Worm (Caenorhabditis elegans) whole organism, young adult: ENCODE measurements around the gene F14H8.5.

ENCODE experiments used
- B0019.2 ChIP-seq: fragments of 200-800 bp; sonication (Bioruptor generic); conservative IDR thresholded peaks from 2 replicates; pipeline ENCODE4 v1.3.6; 2022; ENCODE audit warnings: missing genetic modification reagents, missing genetic modification characterization, missing compliant biosample characterization
- B0336.3 ChIP-seq: fragments of 200-800 bp; sonication (Bioruptor generic); IDR thresholded peaks from 2 replicates; pipeline ENCODE4 v1.3.6; 2022; ENCODE audit warnings: missing genetic modification characterization, missing compliant biosample characterization
- C06A6.2 ChIP-seq: fragments of 200-800 bp; sonication (Bioruptor generic); conservative IDR thresholded peaks from 2 replicates; pipeline ENCODE4 v1.3.6; 2022; ENCODE audit warnings: missing genetic modification characterization, missing compliant biosample characterization
- C17E4.6 ChIP-seq: fragments of 200-800 bp; sonication (Bioruptor generic); IDR thresholded peaks from 2 replicates; pipeline ENCODE4 v1.3.6; 2022; ENCODE audit warnings: missing genetic modification reagents, missing genetic modification characterization, missing compliant biosample characterization
- F10E7.11 ChIP-seq: sonication (generic microtip); optimal IDR thresholded peaks from 2 replicates; lab custom pipeline; 2017; ENCODE audit warnings: mild to moderate bottlenecking, missing genetic modification characterization, moderate library complexity, missing compliant biosample characterization
- F49E8.2 ChIP-seq: sonication (generic microtip); optimal IDR thresholded peaks from 3 replicates; lab custom pipeline; 2017; ENCODE audit warnings: missing genetic modification characterization, mild to moderate bottlenecking, missing compliant biosample characterization, antibody characterized with exemption, moderate library complexity; ENCODE audit not compliant: insufficient read depth
- F52B5.7 ChIP-seq: sonication (generic microtip); optimal IDR thresholded peaks from 2 replicates; lab custom pipeline; 2016; ENCODE audit warnings: mild to moderate bottlenecking, missing genetic modification characterization, missing compliant biosample characterization
- Y53G8AR.9 ChIP-seq: fragments of 200-800 bp; sonication (Bioruptor generic); conservative IDR thresholded peaks from 2 replicates; pipeline ENCODE4 v1.3.6; 2022; ENCODE audit warnings: missing genetic modification reagents, missing genetic modification characterization, missing compliant biosample characterization
- Y56A3A.18 ChIP-seq: fragments of 200-800 bp; sonication (Bioruptor generic); IDR thresholded peaks from 2 replicates; pipeline ENCODE4 v1.3.6; 2022; ENCODE audit warnings: missing genetic modification reagents, missing genetic modification characterization, missing compliant biosample characterization
- ZK185.1 ChIP-seq: sonication (generic microtip); optimal IDR thresholded peaks from 2 replicates; lab custom pipeline; 2016; ENCODE audit warnings: mild to moderate bottlenecking, missing genetic modification characterization, missing compliant biosample characterization; ENCODE audit not compliant: poor library complexity, severe bottlenecking
- akir-1 ChIP-seq: fragments of 200-800 bp; sonication (Bioruptor generic); optimal IDR thresholded peaks from 2 replicates; lab custom pipeline; 2018; ENCODE audit warnings: mild to moderate bottlenecking, missing genetic modification characterization, moderate library complexity, missing compliant biosample characterization
- aptf-2 ChIP-seq: fragments of 200-800 bp; sonication (Bioruptor generic); conservative IDR thresholded peaks from 2 replicates; pipeline ENCODE4 v1.3.6; 2022; ENCODE audit warnings: missing genetic modification reagents, missing genetic modification characterization, missing compliant biosample characterization
- aptf-3 ChIP-seq: fragments of 200-800 bp; sonication (Bioruptor generic); IDR thresholded peaks from 2 replicates; pipeline ENCODE4 v1.3.6; 2022; ENCODE audit warnings: missing genetic modification characterization, missing compliant biosample characterization
- atf-7 ChIP-seq: sonication (generic microtip); optimal IDR thresholded peaks from 2 replicates; lab custom pipeline; 2017; ENCODE audit warnings: mild to moderate bottlenecking, missing genetic modification characterization, missing compliant biosample characterization
- attf-3 ChIP-seq: fragments of 200-800 bp; sonication (Bioruptor generic); conservative IDR thresholded peaks from 2 replicates; pipeline ENCODE4 v1.3.6; 2022; ENCODE audit warnings: missing genetic modification reagents, missing genetic modification characterization, missing compliant biosample characterization
- bed-1 ChIP-seq: fragments of 200-800 bp; sonication (Bioruptor generic); IDR thresholded peaks from 2 replicates; pipeline ENCODE4 v1.3.6; 2022; ENCODE audit warnings: missing genetic modification reagents, missing genetic modification characterization, missing compliant biosample characterization
- bed-2 ChIP-seq: fragments of 200-800 bp; sonication (Bioruptor generic); IDR thresholded peaks from 2 replicates; pipeline ENCODE4 v1.3.6; 2022; ENCODE audit warnings: missing genetic modification reagents, missing genetic modification characterization, missing compliant biosample characterization
- cebp-2 ChIP-seq: fragments of 200-800 bp; sonication (Bioruptor generic); IDR thresholded peaks from 2 replicates; pipeline ENCODE4 v1.3.6; 2022; ENCODE audit warnings: missing genetic modification characterization, missing compliant biosample characterization
- ceh-79 ChIP-seq: sonication (generic microtip); optimal IDR thresholded peaks from 2 replicates; lab custom pipeline; 2017; ENCODE audit warnings: mild to moderate bottlenecking, missing genetic modification characterization, missing compliant biosample characterization
- ceh-91 ChIP-seq: fragments of 200-800 bp; sonication (Bioruptor generic); IDR thresholded peaks from 2 replicates; pipeline ENCODE4 v1.3.6; 2022; ENCODE audit warnings: missing genetic modification reagents, missing genetic modification characterization, missing compliant biosample characterization
- chd-7 ChIP-seq: sonication (generic microtip); optimal IDR thresholded peaks from 2 replicates; lab custom pipeline; 2016; ENCODE audit warnings: mild to moderate bottlenecking, missing genetic modification characterization, moderate library complexity, missing compliant biosample characterization
- dox-1 ChIP-seq: fragments of 200-800 bp; sonication (Bioruptor generic); IDR thresholded peaks from 2 replicates; pipeline ENCODE4 v1.3.6; 2022; ENCODE audit warnings: missing genetic modification reagents, missing genetic modification characterization, missing compliant biosample characterization
- dpl-1 ChIP-seq: fragments of 150-350 bp; optimal IDR thresholded peaks from 2 replicates; lab custom pipeline; 2014; ENCODE audit warnings: missing biosample characterization, missing genetic modification reagents, missing genetic modification characterization
- efl-1 ChIP-seq: fragments of 150-350 bp; optimal IDR thresholded peaks from 2 replicates; lab custom pipeline; 2014; ENCODE audit warnings: missing biosample characterization, missing genetic modification reagents, missing genetic modification characterization
- egl-18 ChIP-seq: fragments of 200-800 bp; sonication (Bioruptor generic); IDR thresholded peaks from 2 replicates; pipeline ENCODE4 v1.3.6; 2022; ENCODE audit warnings: missing genetic modification reagents, missing genetic modification characterization, missing compliant biosample characterization
- ekl-4 ChIP-seq: fragments of 200-800 bp; sonication (Bioruptor generic); IDR thresholded peaks from 2 replicates; pipeline ENCODE4 v1.3.6; 2022; ENCODE audit warnings: missing genetic modification reagents, missing genetic modification characterization, missing compliant biosample characterization
- fkh-3 ChIP-seq: sonication (generic microtip); optimal IDR thresholded peaks from 2 replicates; lab custom pipeline; 2016; ENCODE audit warnings: mild to moderate bottlenecking, missing genetic modification characterization, missing compliant biosample characterization
- hlh-12 ChIP-seq: sonication (generic microtip); optimal IDR thresholded peaks from 2 replicates; lab custom pipeline; 2016; ENCODE audit warnings: missing genetic modification characterization, missing compliant biosample characterization
- hlh-26 ChIP-seq: fragments of 200-800 bp; sonication (Bioruptor generic); conservative IDR thresholded peaks from 2 replicates; pipeline ENCODE4 v1.3.6; 2022; ENCODE audit warnings: missing genetic modification reagents, missing genetic modification characterization, missing compliant biosample characterization
- hmg-1.2 ChIP-seq: fragments of 200-800 bp; sonication (Bioruptor generic); IDR thresholded peaks from 2 replicates; pipeline ENCODE4 v1.3.6; 2022; ENCODE audit warnings: missing genetic modification reagents, missing genetic modification characterization, missing compliant biosample characterization
- lag-1 ChIP-seq: fragments of 200-800 bp; sonication (Bioruptor generic); IDR thresholded peaks from 2 replicates; pipeline ENCODE4 v1.3.6; 2022; ENCODE audit warnings: missing genetic modification reagents, missing genetic modification characterization, missing compliant biosample characterization
- lir-1 ChIP-seq: fragments of 200-800 bp; sonication (Bioruptor generic); conservative IDR thresholded peaks from 2 replicates; pipeline ENCODE4 v1.3.6; 2022; ENCODE audit warnings: missing genetic modification reagents, missing genetic modification characterization, missing compliant biosample characterization
- lsl-1 ChIP-seq: fragments of 200-800 bp; sonication (Bioruptor generic); optimal IDR thresholded peaks from 2 replicates; lab custom pipeline; 2018; ENCODE audit warnings: mild to moderate bottlenecking, missing genetic modification characterization, moderate library complexity, missing compliant biosample characterization
- nhr-27 ChIP-seq: fragments of 200-800 bp; sonication (Bioruptor generic); optimal IDR thresholded peaks from 2 replicates; lab custom pipeline; 2018; ENCODE audit warnings: mild to moderate bottlenecking, missing genetic modification characterization, moderate library complexity, missing compliant biosample characterization
- nhr-90 ChIP-seq: sonication (generic microtip); optimal IDR thresholded peaks from 2 replicates; lab custom pipeline; 2016; ENCODE audit warnings: missing genotype, mild to moderate bottlenecking, missing genetic modification characterization, missing compliant biosample characterization
- pbrm-1 ChIP-seq: fragments of 200-800 bp; sonication (Bioruptor generic); IDR thresholded peaks from 2 replicates; pipeline ENCODE4 v1.3.6; 2022; ENCODE audit warnings: missing genetic modification reagents, missing genetic modification characterization, missing compliant biosample characterization
- rcor-1 ChIP-seq: fragments of 200-800 bp; sonication (Bioruptor generic); IDR thresholded peaks from 2 replicates; pipeline ENCODE4 v1.3.6; 2022; ENCODE audit warnings: missing genetic modification reagents, missing genetic modification characterization, missing compliant biosample characterization
- rpc-1 ChIP-seq, 2 experiments: fragments of 150-350 bp in 1 of 2; sonication (generic microtip) in 1 of 2; optimal IDR thresholded peaks; 2 replicates each; lab custom pipeline; 2014 to 2018; ENCODE audit warnings: missing biosample characterization in 1 of 2, missing genetic modification characterization in 1 of 2, missing genetic modification reagents in 1 of 2, missing genotype in 1 of 2
- sdz-38 ChIP-seq: sonication (generic microtip); optimal IDR thresholded peaks from 2 replicates; lab custom pipeline; 2016; ENCODE audit warnings: missing genotype, missing genetic modification characterization, missing compliant biosample characterization
- sptf-2 ChIP-seq: fragments of 200-800 bp; sonication (Bioruptor generic); optimal IDR thresholded peaks from 2 replicates; lab custom pipeline; 2018; ENCODE audit warnings: mild to moderate bottlenecking, missing genetic modification characterization, missing compliant biosample characterization
- tbx-9 ChIP-seq: sonication (generic microtip); optimal IDR thresholded peaks from 2 replicates; lab custom pipeline; 2016; ENCODE audit warnings: borderline replicate concordance, missing genetic modification characterization, inconsistent platforms, missing compliant biosample characterization
- tlf-1 ChIP-seq: fragments of 200-800 bp; sonication (Bioruptor generic); optimal IDR thresholded peaks from 2 replicates; lab custom pipeline; 2018; ENCODE audit warnings: mild to moderate bottlenecking, missing genetic modification characterization, missing compliant biosample characterization
- unc-62 ChIP-seq: fragments of 150-350 bp; optimal IDR thresholded peaks from 2 replicates; lab custom pipeline; 2014; ENCODE audit warnings: missing biosample characterization, missing genetic modification reagents, missing genetic modification characterization
- zim-3 ChIP-seq: sonication (generic microtip); optimal IDR thresholded peaks from 2 replicates; lab custom pipeline; 2017; ENCODE audit warnings: mild to moderate bottlenecking, missing genetic modification characterization, moderate library complexity, missing compliant biosample characterization
- ztf-18 ChIP-seq: sonication (generic microtip); optimal IDR thresholded peaks from 2 replicates; lab custom pipeline; 2016; ENCODE audit warnings: missing genotype, mild to moderate bottlenecking, missing genetic modification characterization, missing compliant biosample characterization
- ztf-22 ChIP-seq: fragments of 200-800 bp; sonication (Bioruptor generic); optimal IDR thresholded peaks from 2 replicates; lab custom pipeline; 2018; ENCODE audit warnings: mild to moderate bottlenecking, missing genetic modification characterization, moderate library complexity, missing compliant biosample characterization
- ztf-25 ChIP-seq: fragments of 200-800 bp; sonication (Bioruptor generic); IDR thresholded peaks from 2 replicates; pipeline ENCODE4 v1.3.6; 2022; ENCODE audit warnings: missing genetic modification reagents, missing genetic modification characterization, missing compliant biosample characterization
- ztf-26 ChIP-seq: sonication (generic microtip); optimal IDR thresholded peaks from 2 replicates; lab custom pipeline; 2017; ENCODE audit warnings: missing genetic modification characterization, missing compliant biosample characterization
- ztf-28 ChIP-seq: fragments of 200-800 bp; sonication (Bioruptor generic); IDR thresholded peaks from 2 replicates; pipeline ENCODE4 v1.3.6; 2022; ENCODE audit warnings: missing genetic modification reagents, missing genetic modification characterization, missing compliant biosample characterization

The F14H8.5 gene

DNA sequence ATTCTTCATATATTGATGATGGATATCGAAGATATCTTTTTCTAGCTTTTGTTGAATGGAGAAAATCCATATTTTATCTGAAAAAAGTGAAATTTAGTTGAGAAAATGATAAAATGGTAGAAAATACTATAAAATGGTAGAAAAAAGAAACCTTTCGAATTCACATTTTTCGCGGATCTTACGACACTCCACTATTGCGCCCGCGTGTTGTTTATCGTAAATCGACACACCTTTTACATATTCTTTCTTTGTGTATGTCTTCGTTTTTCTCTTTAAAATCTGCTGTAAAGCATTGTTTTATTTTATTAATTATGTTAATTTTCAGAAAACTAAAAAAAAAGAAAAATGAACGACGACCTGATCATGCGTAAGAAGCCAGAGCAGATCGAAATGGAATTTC, 30.0 kb upstream of the F14H8.5 start, which contains the start of the genes cdt-2 and T01C3.2:
cdt-2 (minus strand) TSS at position 284 of the 400 bp plus-strand sequence.
T01C3.2 (plus strand) TSS at position 326 of the 400 bp plus-strand sequence.
- no peak for TF ChIP-seq nhr-27 (tag; lab: Kevin White, UChicago)
- no peak for TF ChIP-seq lsl-1 (GFP tag; lab: Kevin White, UChicago)
- no peak for TF ChIP-seq nhr-90 (tag; lab: Kevin White, UChicago)
- TF ChIP-seq dpl-1 (GFP tag; lab: Kevin White, UChicago): no peak
- no peak for TF ChIP-seq B0019.2
- no peak for TF ChIP-seq bed-2
- TF ChIP-seq hmg-1.2 (GFP tag; lab: Robert Waterston, UW): no peak
- TF ChIP-seq aptf-3 (GFP tag; lab: Robert Waterston, UW): no peak
- TF ChIP-seq unc-62: no peak
- no peak for TF ChIP-seq C17E4.6 (GFP tag; lab: Robert Waterston, UW)
- no peak for TF ChIP-seq ZK185.1
- peak; percentile 91 for TF ChIP-seq attf-3 (GFP tag; lab: Robert Waterston, UW)
- TF ChIP-seq efl-1: peak; percentile 32
- TF ChIP-seq B0336.3 (GFP tag; lab: Robert Waterston, UW): no peak

DNA sequence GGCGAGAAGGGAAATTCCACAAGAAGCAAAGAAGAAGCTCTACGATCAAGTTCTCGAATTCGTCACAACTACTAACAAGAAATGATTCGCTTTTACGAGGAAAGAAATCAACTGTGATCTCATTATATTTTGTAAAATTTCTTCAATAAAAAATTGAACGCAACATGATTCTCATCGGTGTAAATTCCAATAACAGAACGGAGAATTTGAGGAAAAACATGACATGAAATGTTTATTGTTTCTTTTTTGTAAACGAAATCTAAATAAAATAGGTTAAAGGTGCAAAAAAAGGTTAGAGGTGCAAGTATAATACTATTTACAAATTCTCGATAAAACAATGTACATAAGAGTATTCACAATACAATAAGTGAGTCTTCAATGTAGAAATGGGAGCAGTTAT, 29.3 kb upstream of the F14H8.5 start:
- TF ChIP-seq dox-1 (GFP tag; lab: Robert Waterston, UW) (no peak; the same call in 1 of the 2 replicates), rpc-1 (optimal IDR thresholded peaks at IDR 0.05; lab: Kevin White, UChicago) (no peak), rpc-1 (tag; optimal IDR thresholded peaks at IDR 0.05; lab: Kevin White, UChicago) (no peak), hlh-26 (no peak), tbx-9 (no peak), bed-1 (GFP tag; lab: Robert Waterston, UW) (no peak), ceh-79 (no peak), lag-1 (GFP tag; lab: Robert Waterston, UW) (no peak), C06A6.2 (GFP tag; lab: Robert Waterston, UW) (no peak), lir-1 (GFP tag; lab: Robert Waterston, UW) (no peak), tlf-1 (no peak), ekl-4 (GFP tag; lab: Robert Waterston, UW) (peak; percentile 72), rcor-1 (GFP tag; lab: Robert Waterston, UW) (peak; percentile 69), F49E8.2 (tag; lab: Kevin White, UChicago) (peak; percentile 77), aptf-2 (GFP tag; lab: Robert Waterston, UW) (no peak), sptf-2 (GFP tag; lab: Kevin White, UChicago) (no peak), atf-7 (tag; lab: Kevin White, UChicago) (no peak), zim-3 (tag; lab: Kevin White, UChicago) (no peak), ztf-26 (no peak), ztf-25 (GFP tag; lab: Robert Waterston, UW) (no peak), fkh-3 (no peak), F10E7.11 (no peak), Y53G8AR.9 (GFP tag; lab: Robert Waterston, UW) (peak; percentile 83; the same call in 1 of the 2 replicates), ztf-18 (no peak), Y56A3A.18 (GFP tag; lab: Robert Waterston, UW) (no peak), hlh-12 (tag; lab: Kevin White, UChicago) (no peak), ceh-91 (no peak), chd-7 (tag; lab: Kevin White, UChicago) (no peak), akir-1 (no peak), ztf-28 (no peak), pbrm-1 (0 out of 2 replicates have a peak, but pooled peaks have one; percentile 13), ztf-22 (GFP tag; lab: Kevin White, UChicago) (no peak), sdz-38 (no peak), egl-18 (no peak), cebp-2 (GFP tag; lab: Robert Waterston, UW) (no peak), F52B5.7 (tag; lab: Kevin White, UChicago) (no peak)
